Worm (Caenorhabditis elegans) whole organism, late embryonic: ENCODE data around the gene F43D2.7.

Experiments
- C08G9.2 ChIP-seq: sonication (generic microtip); optimal IDR thresholded peaks from 2 replicates; lab custom pipeline; 2016; ENCODE audit warnings: mild to moderate bottlenecking, missing genetic modification characterization, moderate library complexity, missing compliant biosample characterization
- K02D7.2 ChIP-seq: sonication (generic microtip); optimal IDR thresholded peaks from 2 replicates; lab custom pipeline; 2017; ENCODE audit warnings: mild to moderate bottlenecking, missing genetic modification characterization, missing compliant biosample characterization
- K09A11.1 ChIP-seq: sonication (generic microtip); optimal IDR thresholded peaks from 2 replicates; lab custom pipeline; 2017; ENCODE audit warnings: antibody characterized with exemption, mild to moderate bottlenecking, missing genetic modification characterization, missing compliant biosample characterization; ENCODE audit not compliant: insufficient read depth
- ceh-14 ChIP-seq: sonication (generic microtip); optimal IDR thresholded peaks from 2 replicates; lab custom pipeline; 2016; ENCODE audit warnings: missing genotype, missing genetic modification characterization, missing compliant biosample characterization
- ceh-19 ChIP-seq: fragments of 200-800 bp; sonication (Bioruptor generic); optimal IDR thresholded peaks from 2 replicates; lab custom pipeline; 2018; ENCODE audit warnings: mild to moderate bottlenecking, missing genetic modification characterization, missing compliant biosample characterization
- ceh-2 ChIP-seq: sonication (generic microtip); optimal IDR thresholded peaks from 2 replicates; lab custom pipeline; 2016; ENCODE audit warnings: missing genotype, missing genetic modification characterization, missing compliant biosample characterization
- ceh-31 ChIP-seq: sonication (generic microtip); optimal IDR thresholded peaks from 2 replicates; lab custom pipeline; 2016; ENCODE audit warnings: missing genetic modification characterization, missing compliant biosample characterization
- ceh-45 ChIP-seq: fragments of 200-800 bp; sonication (Bioruptor generic); IDR thresholded peaks from 2 replicates; pipeline ENCODE4 v1.3.6; 2022; ENCODE audit warnings: missing genetic modification reagents, missing genetic modification characterization, missing compliant biosample characterization
- ceh-48 ChIP-seq: sonication (generic microtip); optimal IDR thresholded peaks from 2 replicates; lab custom pipeline; 2016; ENCODE audit warnings: missing genetic modification characterization, inconsistent platforms, missing compliant biosample characterization
- ceh-9 ChIP-seq: sonication (generic microtip); optimal IDR thresholded peaks from 2 replicates; lab custom pipeline; 2016; ENCODE audit warnings: mild to moderate bottlenecking, missing genetic modification characterization, inconsistent platforms, missing compliant biosample characterization
- che-1 ChIP-seq: sonication (generic microtip); optimal IDR thresholded peaks from 2 replicates; lab custom pipeline; 2016; ENCODE audit warnings: mild to moderate bottlenecking, missing genetic modification characterization, missing compliant biosample characterization
- dmd-4 ChIP-seq: sonication (generic microtip); optimal IDR thresholded peaks from 2 replicates; lab custom pipeline; 2016; ENCODE audit warnings: borderline replicate concordance, missing genetic modification characterization, missing compliant biosample characterization
- dve-1 ChIP-seq: sonication (generic microtip); optimal IDR thresholded peaks from 2 replicates; lab custom pipeline; 2017; ENCODE audit warnings: antibody characterized with exemption, mild to moderate bottlenecking, missing genetic modification characterization, missing compliant biosample characterization
- elt-2 ChIP-seq: sonication (generic microtip); optimal IDR thresholded peaks from 2 replicates; lab custom pipeline; 2016; ENCODE audit warnings: missing genetic modification reagents, missing genetic modification characterization, missing compliant biosample characterization
- elt-4 ChIP-seq: sonication (generic microtip); optimal IDR thresholded peaks from 2 replicates; lab custom pipeline; 2016; ENCODE audit warnings: missing genetic modification characterization, missing compliant biosample characterization
- ets-4 ChIP-seq: sonication (generic microtip); optimal IDR thresholded peaks from 2 replicates; lab custom pipeline; 2016; ENCODE audit warnings: missing genetic modification characterization, missing compliant biosample characterization
- eyg-1 ChIP-seq: sonication (generic microtip); optimal IDR thresholded peaks from 2 replicates; lab custom pipeline; 2016; ENCODE audit warnings: missing genotype, missing genetic modification characterization, missing compliant biosample characterization
- fax-1 ChIP-seq: sonication (generic microtip); optimal IDR thresholded peaks from 2 replicates; lab custom pipeline; 2016; ENCODE audit warnings: missing genotype, missing genetic modification characterization, missing compliant biosample characterization
- fkh-10 ChIP-seq: fragments of 150-350 bp; optimal IDR thresholded peaks from 2 replicates; lab custom pipeline; 2014; ENCODE audit warnings: missing biosample characterization, missing genetic modification reagents, missing genetic modification characterization
- hlh-30 ChIP-seq: sonication (generic microtip); optimal IDR thresholded peaks from 2 replicates; lab custom pipeline; 2017; ENCODE audit warnings: antibody characterized with exemption, missing genetic modification characterization, missing compliant biosample characterization; ENCODE audit not compliant: insufficient read depth
- hlh-6 ChIP-seq: sonication (generic microtip); optimal IDR thresholded peaks from 2 replicates; lab custom pipeline; 2016; ENCODE audit warnings: missing genotype, missing genetic modification characterization, missing compliant biosample characterization
- lim-6 ChIP-seq: sonication (generic microtip); optimal IDR thresholded peaks from 2 replicates; lab custom pipeline; 2016; ENCODE audit warnings: missing genetic modification characterization, missing compliant biosample characterization
- lin-11 ChIP-seq: fragments of 200-800 bp; sonication (Bioruptor generic); optimal IDR thresholded peaks from 2 replicates; lab custom pipeline; 2018; ENCODE audit warnings: mild to moderate bottlenecking, missing genetic modification characterization, missing compliant biosample characterization
- mec-3 ChIP-seq: sonication (generic microtip); optimal IDR thresholded peaks from 2 replicates; lab custom pipeline; 2016; ENCODE audit warnings: borderline replicate concordance, missing genetic modification characterization, missing compliant biosample characterization
- nfya-1 ChIP-seq: sonication (generic microtip); optimal IDR thresholded peaks from 2 replicates; lab custom pipeline; 2017; ENCODE audit warnings: missing genetic modification characterization, mild to moderate bottlenecking, missing compliant biosample characterization, antibody characterized with exemption, moderate library complexity
- nhr-11 ChIP-seq: fragments of 150-350 bp; optimal IDR thresholded peaks from 2 replicates; lab custom pipeline; 2014; ENCODE audit warnings: missing biosample characterization, missing genetic modification characterization
- npax-4 ChIP-seq: sonication (generic microtip); optimal IDR thresholded peaks from 2 replicates; lab custom pipeline; 2016; ENCODE audit warnings: missing genetic modification characterization, missing compliant biosample characterization
- pat-9 ChIP-seq: fragments of 200-800 bp; sonication (Bioruptor generic); optimal IDR thresholded peaks from 2 replicates; lab custom pipeline; 2018; ENCODE audit warnings: mild to moderate bottlenecking, missing genetic modification characterization, moderate library complexity, missing compliant biosample characterization
- pax-1 ChIP-seq: fragments of 150-350 bp; optimal IDR thresholded peaks from 2 replicates; lab custom pipeline; 2014; ENCODE audit warnings: missing biosample characterization, missing genetic modification characterization
- pha-2 ChIP-seq: sonication (generic microtip); optimal IDR thresholded peaks from 2 replicates; lab custom pipeline; 2017; ENCODE audit warnings: mild to moderate bottlenecking, missing genetic modification characterization, missing compliant biosample characterization
- pqm-1 ChIP-seq: sonication (generic microtip); optimal IDR thresholded peaks from 2 replicates; lab custom pipeline; 2016; ENCODE audit warnings: missing genetic modification characterization, missing compliant biosample characterization
- pros-1 ChIP-seq: fragments of 150-350 bp; optimal IDR thresholded peaks from 2 replicates; lab custom pipeline; 2014; ENCODE audit warnings: missing biosample characterization, missing genetic modification reagents, missing genetic modification characterization
- rnt-1 ChIP-seq: sonication (generic microtip); optimal IDR thresholded peaks from 2 replicates; lab custom pipeline; 2016; ENCODE audit warnings: missing genetic modification characterization, missing compliant biosample characterization
- tbx-7 ChIP-seq: sonication (generic microtip); optimal IDR thresholded peaks from 2 replicates; lab custom pipeline; 2016; ENCODE audit warnings: missing genotype, missing genetic modification characterization, missing compliant biosample characterization
- ttx-3 ChIP-seq: sonication (generic microtip); optimal IDR thresholded peaks from 2 replicates; lab custom pipeline; 2016; ENCODE audit warnings: missing genetic modification reagents, missing genetic modification characterization, missing compliant biosample characterization
- unc-42 ChIP-seq: sonication (generic microtip); optimal IDR thresholded peaks from 2 replicates; lab custom pipeline; 2016; ENCODE audit warnings: missing genotype, missing genetic modification characterization, missing compliant biosample characterization
- unc-55 ChIP-seq: sonication (generic microtip); optimal IDR thresholded peaks from 2 replicates; lab custom pipeline; 2017; ENCODE audit warnings: missing biosample characterization, missing genetic modification reagents, missing genetic modification characterization
- zip-5 ChIP-seq: sonication (generic microtip); optimal IDR thresholded peaks from 2 replicates; lab custom pipeline; 2016; ENCODE audit warnings: missing genetic modification characterization, missing compliant biosample characterization
- ztf-16 ChIP-seq: sonication (generic microtip); optimal IDR thresholded peaks from 2 replicates; lab custom pipeline; 2017; ENCODE audit warnings: missing genetic modification characterization, missing compliant biosample characterization

F43D2.7 gene

ce11 chrV:14597005-14597680 lies 42.8 kb downstream of the F43D2.7 start, which contains the start of gene pes-9:
pes-9 (minus strand) TSS chrV:14597034.
- TF ChIP-seq pat-9 (tag; lab: Kevin White, UChicago): no peak
- no peak for TF ChIP-seq ceh-31 (tag; lab: Kevin White, UChicago)
- no peak for TF ChIP-seq hlh-6
- no peak for TF ChIP-seq unc-42 (tag; lab: Kevin White, UChicago)
- TF ChIP-seq rnt-1 (tag; lab: Kevin White, UChicago): no peak
- TF ChIP-seq eyg-1 (tag; lab: Kevin White, UChicago): no peak
- no peak for TF ChIP-seq pax-1
- TF ChIP-seq ets-4 (tag; lab: Kevin White, UChicago): no peak
- TF ChIP-seq hlh-30 (tag; lab: Kevin White, UChicago): no peak
- TF ChIP-seq unc-55: no peak
- no peak for TF ChIP-seq ttx-3 (tag; lab: Kevin White, UChicago)

- TF ChIP-seq C08G9.2 (tag; lab: Kevin White, UChicago) (no peak), elt-2 (peak; percentile 12)
Observed at ce11 chrV:14595984-14596383, 44.0 kb downstream of the F43D2.7 start.

- TF ChIP-seq K02D7.2 (tag; lab: Kevin White, UChicago) (no peak), ztf-16 (tag; lab: Kevin White, UChicago) (no peak), che-1 (tag; lab: Kevin White, UChicago) (no peak), tbx-7 (tag; lab: Kevin White, UChicago) (no peak), ceh-45 (no peak), zip-5 (no peak), ceh-14 (tag; lab: Kevin White, UChicago) (no peak), ceh-2 (tag; lab: Kevin White, UChicago) (no peak), fax-1 (tag; lab: Kevin White, UChicago) (no peak), dve-1 (tag; lab: Kevin White, UChicago) (no peak), eyg-1 (tag; lab: Kevin White, UChicago) (no peak), npax-4 (tag; lab: Kevin White, UChicago) (no peak), elt-4 (tag; lab: Kevin White, UChicago) (no peak), nfya-1 (tag; lab: Kevin White, UChicago) (no peak), ceh-48 (tag; lab: Kevin White, UChicago) (no peak)
Observed at ce11 chrV:14594943-14595342, 45.0 kb downstream of the F43D2.7 start.

ce11 chrV:14594103-14594502 lies 45.9 kb downstream of the F43D2.7 start:
- no peak for TF ChIP-seq eyg-1 (tag; lab: Kevin White, UChicago)
- TF ChIP-seq pha-2 (tag; lab: Kevin White, UChicago): no peak
- TF ChIP-seq nhr-11 (tag; lab: Kevin White, UChicago): no peak
- TF ChIP-seq ceh-31 (tag; lab: Kevin White, UChicago): no peak
- no peak for TF ChIP-seq mec-3
- TF ChIP-seq fax-1 (tag; lab: Kevin White, UChicago): no peak
- no peak for TF ChIP-seq che-1 (tag; lab: Kevin White, UChicago)
- TF ChIP-seq dmd-4 (tag; lab: Kevin White, UChicago): no peak
- TF ChIP-seq ceh-19: no peak
- TF ChIP-seq lin-11 (tag; lab: Kevin White, UChicago): no peak
- no peak for TF ChIP-seq ztf-16 (tag; lab: Kevin White, UChicago)
- no peak for TF ChIP-seq ceh-45
- TF ChIP-seq lim-6 (tag; lab: Kevin White, UChicago): no peak
- TF ChIP-seq K09A11.1 (tag; lab: Kevin White, UChicago): no peak
- TF ChIP-seq pqm-1: no peak
- no peak for TF ChIP-seq ceh-9 (tag; lab: Kevin White, UChicago)
- TF ChIP-seq pros-1 (tag; lab: Kevin White, UChicago): no peak
- TF ChIP-seq nfya-1 (tag; lab: Kevin White, UChicago): no peak
- no peak for TF ChIP-seq fkh-10
- TF ChIP-seq zip-5: no peak
